Worm (Caenorhabditis elegans): ENCODE data around the gene Y62H9A.12.

Gene Y62H9A.12

DNA sequence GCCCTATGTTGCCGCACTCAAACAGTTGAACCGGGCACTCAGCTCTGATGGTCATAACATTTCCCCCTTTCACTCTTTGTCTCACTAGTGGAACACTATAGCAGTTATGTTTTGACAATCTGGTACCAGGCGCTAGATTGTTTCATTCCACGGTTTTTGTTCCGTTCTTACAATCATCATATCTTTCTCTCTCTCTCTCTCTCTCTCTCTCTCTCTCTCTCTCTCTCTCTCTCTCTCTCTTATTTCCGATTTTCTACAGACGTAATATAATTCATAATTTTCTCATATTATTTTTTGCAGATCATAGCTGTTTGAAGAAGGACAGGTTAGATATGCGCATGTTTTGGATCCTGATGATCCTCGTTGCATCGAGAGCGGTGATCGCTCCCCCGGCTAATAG lies at the start of gene Y62H9A.12:
Gene Y62H9A.12 (plus strand): TSS at position 301 of the 400 bp plus-strand sequence.
- TF ChIP-seq med-1 (GFP tag; optimal IDR thresholded peaks at IDR 0.05; ENCODE audit: insufficient read depth) (no peak), flt-1 (GFP tag; IDR thresholded peaks at IDR 0.05) (no peak), klf-2 (GFP tag; conservative IDR thresholded peaks at IDR 0.05) (no peak), ztf-23 (GFP tag; IDR thresholded peaks at IDR 0.05) (no peak), ref-1 (GFP tag; conservative IDR thresholded peaks at IDR 0.05) (no peak), ztf-29 (GFP tag; IDR thresholded peaks at IDR 0.05) (no peak), cog-1 (tag; optimal IDR thresholded peaks at IDR 0.05) (no peak), tab-1 (GFP tag; IDR thresholded peaks at IDR 0.05) (no peak)

- no peak for TF ChIP-seq T22C8.4 (GFP tag; IDR thresholded peaks at IDR 0.05)
- no peak for TF ChIP-seq ref-1 (GFP tag; conservative IDR thresholded peaks at IDR 0.05)
- no peak for TF ChIP-seq ztf-23 (GFP tag; IDR thresholded peaks at IDR 0.05)
- TF ChIP-seq ztf-29 (GFP tag; IDR thresholded peaks at IDR 0.05) = no peak
- TF ChIP-seq klf-2 (GFP tag; conservative IDR thresholded peaks at IDR 0.05) = no peak
- TF ChIP-seq cog-1 (tag; optimal IDR thresholded peaks at IDR 0.05) = no peak
- no peak for TF ChIP-seq flt-1 (GFP tag; IDR thresholded peaks at IDR 0.05)
- TF ChIP-seq tab-1 (GFP tag; IDR thresholded peaks at IDR 0.05) = no peak
- TF ChIP-seq med-1 (GFP tag; optimal IDR thresholded peaks at IDR 0.05; ENCODE audit: insufficient read depth) = no peak
Observed at ce11 chrX:11865083-11865482, 48.8 kb upstream of the Y62H9A.12 start, which contains the start of gene F54F7.6. Gene F54F7.6 (plus strand): TSS chrX:11865383.

ce11 chrX:11869260-11869659 lies 44.7 kb upstream of the Y62H9A.12 start, which contains the start of gene dot-1.2:
Gene dot-1.2 (minus strand): TSS chrX:11869360.
- TF ChIP-seq med-1 (GFP tag; optimal IDR thresholded peaks at IDR 0.05; ENCODE audit: insufficient read depth) (no peak), flt-1 (GFP tag; IDR thresholded peaks at IDR 0.05) (no peak), cog-1 (tag; optimal IDR thresholded peaks at IDR 0.05) (no peak), T22C8.4 (GFP tag; IDR thresholded peaks at IDR 0.05) (no peak), klf-2 (GFP tag; conservative IDR thresholded peaks at IDR 0.05) (no peak), ztf-29 (GFP tag; IDR thresholded peaks at IDR 0.05) (no peak), tab-1 (GFP tag; IDR thresholded peaks at IDR 0.05) (no peak), ref-1 (GFP tag; conservative IDR thresholded peaks at IDR 0.05) (no peak), ztf-23 (GFP tag; IDR thresholded peaks at IDR 0.05) (no peak)

ce11 chrX:11870393-11870792 lies 43.5 kb upstream of the Y62H9A.12 start:
- no peak for TF ChIP-seq ztf-29 (GFP tag; IDR thresholded peaks at IDR 0.05)
- TF ChIP-seq tab-1 (GFP tag; IDR thresholded peaks at IDR 0.05) = no peak
- no peak for TF ChIP-seq cog-1 (tag; optimal IDR thresholded peaks at IDR 0.05)
- TF ChIP-seq T22C8.4 (GFP tag; IDR thresholded peaks at IDR 0.05) = no peak
- no peak for TF ChIP-seq ztf-23 (GFP tag; IDR thresholded peaks at IDR 0.05)
- no peak for TF ChIP-seq klf-2 (GFP tag; conservative IDR thresholded peaks at IDR 0.05)
- TF ChIP-seq ref-1 (GFP tag; conservative IDR thresholded peaks at IDR 0.05) = no peak
- TF ChIP-seq med-1 (GFP tag; optimal IDR thresholded peaks at IDR 0.05; ENCODE audit: insufficient read depth) = no peak
- TF ChIP-seq flt-1 (GFP tag; IDR thresholded peaks at IDR 0.05) = no peak

DNA sequence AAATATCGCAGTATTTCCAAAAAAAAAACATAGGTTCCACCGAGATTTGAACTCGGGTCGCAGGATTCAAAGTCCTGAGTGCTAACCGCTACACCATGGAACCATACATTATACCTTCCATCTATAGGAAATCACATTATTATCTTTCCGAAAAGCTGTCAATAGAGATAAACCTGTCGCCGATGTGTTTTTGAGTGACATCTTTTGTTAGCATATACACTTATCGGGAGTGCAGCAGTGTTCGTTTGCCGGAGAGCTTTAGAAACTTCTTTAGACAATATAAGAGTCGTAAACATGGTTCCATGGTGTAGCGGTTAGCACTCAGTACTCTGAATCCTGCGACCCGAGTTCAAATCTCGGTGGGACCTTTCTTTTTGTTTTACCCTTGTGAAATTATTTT lies 41.7 kb upstream of the Y62H9A.12 start:
- TF ChIP-seq ref-1 (GFP tag; conservative IDR thresholded peaks at IDR 0.05) (no peak), ztf-29 (GFP tag; IDR thresholded peaks at IDR 0.05) (no peak), cog-1 (tag; optimal IDR thresholded peaks at IDR 0.05) (no peak), med-1 (GFP tag; optimal IDR thresholded peaks at IDR 0.05; ENCODE audit: insufficient read depth) (no peak), ztf-23 (GFP tag; IDR thresholded peaks at IDR 0.05) (no peak), T22C8.4 (GFP tag; IDR thresholded peaks at IDR 0.05) (no peak), klf-2 (GFP tag; conservative IDR thresholded peaks at IDR 0.05) (no peak), tab-1 (GFP tag; IDR thresholded peaks at IDR 0.05) (no peak), flt-1 (GFP tag; IDR thresholded peaks at IDR 0.05) (no peak)

ce11 chrX:11875260-11875659 lies 38.7 kb upstream of the Y62H9A.12 start, which contains the start of gene Y62H9A.1:
Gene Y62H9A.1 (plus strand): TSS chrX:11875541.
- no peak for TF ChIP-seq med-1 (GFP tag; optimal IDR thresholded peaks at IDR 0.05; ENCODE audit: insufficient read depth)
- TF ChIP-seq flt-1 (GFP tag; IDR thresholded peaks at IDR 0.05) = no peak
- TF ChIP-seq ztf-29 (GFP tag; IDR thresholded peaks at IDR 0.05) = no peak
- TF ChIP-seq klf-2 (GFP tag; conservative IDR thresholded peaks at IDR 0.05) = no peak
- TF ChIP-seq ref-1 (GFP tag; conservative IDR thresholded peaks at IDR 0.05) = no peak
- TF ChIP-seq cog-1 (tag; optimal IDR thresholded peaks at IDR 0.05) = no peak
- no peak for TF ChIP-seq ztf-23 (GFP tag; IDR thresholded peaks at IDR 0.05)
- TF ChIP-seq T22C8.4 (GFP tag; IDR thresholded peaks at IDR 0.05) = no peak
- TF ChIP-seq tab-1 (GFP tag; IDR thresholded peaks at IDR 0.05) = no peak

- no peak for TF ChIP-seq tab-1 (GFP tag; IDR thresholded peaks at IDR 0.05)
- no peak for TF ChIP-seq cog-1 (tag; optimal IDR thresholded peaks at IDR 0.05)
- no peak for TF ChIP-seq ztf-23 (GFP tag; IDR thresholded peaks at IDR 0.05)
- TF ChIP-seq ref-1 (GFP tag; conservative IDR thresholded peaks at IDR 0.05) = no peak
- no peak for TF ChIP-seq T22C8.4 (GFP tag; IDR thresholded peaks at IDR 0.05)
- TF ChIP-seq flt-1 (GFP tag; IDR thresholded peaks at IDR 0.05) = no peak
- TF ChIP-seq ztf-29 (GFP tag; IDR thresholded peaks at IDR 0.05) = no peak
- no peak for TF ChIP-seq med-1 (GFP tag; optimal IDR thresholded peaks at IDR 0.05; ENCODE audit: insufficient read depth)
- TF ChIP-seq klf-2 (GFP tag; conservative IDR thresholded peaks at IDR 0.05) = no peak
Observed at ce11 chrX:11878109-11878508, 35.8 kb upstream of the Y62H9A.12 start, which contains the start of gene Y62H9A.2. Gene Y62H9A.2 (minus strand): TSS chrX:11878209.

- TF ChIP-seq med-1 (GFP tag; optimal IDR thresholded peaks at IDR 0.05; ENCODE audit: insufficient read depth) (no peak), ref-1 (GFP tag; conservative IDR thresholded peaks at IDR 0.05) (no peak), ztf-23 (GFP tag; IDR thresholded peaks at IDR 0.05) (no peak), ztf-29 (GFP tag; IDR thresholded peaks at IDR 0.05) (no peak), klf-2 (GFP tag; conservative IDR thresholded peaks at IDR 0.05) (no peak), cog-1 (tag; optimal IDR thresholded peaks at IDR 0.05) (no peak), tab-1 (GFP tag; IDR thresholded peaks at IDR 0.05) (no peak), flt-1 (GFP tag; IDR thresholded peaks at IDR 0.05) (no peak), T22C8.4 (GFP tag; IDR thresholded peaks at IDR 0.05) (no peak)
Observed at ce11 chrX:11879871-11880270, 34.1 kb upstream of the Y62H9A.12 start, which contains the start of the genes Y62H9A.3 and Y62H9A.4. Gene Y62H9A.3 (minus strand): TSS chrX:11879971. Gene Y62H9A.4 (plus strand): TSS chrX:11880126.

DNA sequence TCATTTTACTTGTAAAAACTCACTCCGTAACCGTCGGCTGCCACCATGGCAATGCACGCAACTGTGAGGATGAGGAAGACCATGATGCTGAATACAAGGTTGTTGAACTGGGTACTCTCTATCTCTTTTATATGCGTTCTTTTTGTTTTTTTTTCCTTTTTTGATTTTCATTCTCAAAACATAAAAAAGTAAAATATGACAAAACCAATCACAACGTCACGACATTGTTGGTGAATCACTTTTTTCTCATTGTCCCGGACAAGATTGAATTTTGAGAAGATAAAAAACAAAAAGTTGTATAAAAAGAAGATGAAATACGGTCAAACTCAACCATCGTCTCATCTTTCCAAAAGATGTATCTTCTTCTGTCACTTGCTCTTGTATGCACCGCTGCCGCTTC lies 31.1 kb upstream of the Y62H9A.12 start, which contains the start of the genes Y62H9A.5 and ule-5:
Gene Y62H9A.5 (minus strand): TSS at position 101 of the 400 bp plus-strand sequence.
Gene ule-5 (plus strand): TSS at position 328 of the 400 bp plus-strand sequence.
- TF ChIP-seq klf-2 (GFP tag; conservative IDR thresholded peaks at IDR 0.05) (no peak), flt-1 (GFP tag; IDR thresholded peaks at IDR 0.05) (no peak), cog-1 (tag; optimal IDR thresholded peaks at IDR 0.05) (no peak), ref-1 (GFP tag; conservative IDR thresholded peaks at IDR 0.05) (no peak), med-1 (GFP tag; optimal IDR thresholded peaks at IDR 0.05; ENCODE audit: insufficient read depth) (no peak), ztf-29 (GFP tag; IDR thresholded peaks at IDR 0.05) (no peak), T22C8.4 (GFP tag; IDR thresholded peaks at IDR 0.05) (no peak), ztf-23 (GFP tag; IDR thresholded peaks at IDR 0.05) (no peak), tab-1 (GFP tag; IDR thresholded peaks at IDR 0.05) (no peak)

Data from whole organism, midembryonic.